Worm (Caenorhabditis elegans): ENCODE results near the gene F41G3.10.

DNA sequence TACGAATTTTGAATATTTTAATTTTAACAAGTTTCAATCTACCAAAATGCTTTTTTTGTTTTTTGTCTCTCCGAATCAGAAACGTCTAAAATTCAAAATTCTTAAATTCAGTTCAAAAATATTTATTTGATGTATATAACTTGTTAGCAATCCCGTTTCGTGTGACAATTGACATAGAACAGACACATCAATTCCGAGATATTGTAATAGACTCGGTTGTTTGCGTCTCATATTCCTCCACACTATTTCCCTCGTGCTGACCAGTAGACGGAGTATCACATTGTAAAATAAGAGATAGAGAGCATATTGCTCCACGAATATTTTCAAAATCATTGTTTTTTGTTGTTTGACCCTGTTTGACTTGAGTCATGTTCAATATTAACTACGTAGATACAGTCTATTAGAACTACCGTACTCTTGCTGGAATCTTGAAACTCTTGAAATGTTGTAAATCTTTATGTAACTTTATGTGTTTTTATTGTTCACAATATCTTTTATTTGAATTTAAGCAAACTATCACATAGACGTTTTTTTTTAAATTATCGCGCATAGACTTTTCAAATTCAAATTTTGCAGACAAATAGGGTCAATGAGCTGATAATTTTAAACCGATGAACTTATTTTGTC, 39.5 kb upstream of the F41G3.10 start, which contains the start of gene T13C2.3:
- TF ChIP-seq Y79H2A.3 (GFP tag; conservative IDR thresholded peaks at IDR 0.05) (no peak), unc-62 (GFP tag; optimal IDR thresholded peaks at IDR 0.05) (no peak), nhr-179 (tag; optimal IDR thresholded peaks at IDR 0.05) (no peak), nhr-120 (GFP tag; IDR thresholded peaks at IDR 0.05) (no peak), xnd-1 (tag; optimal IDR thresholded peaks at IDR 0.05) (no peak), K12H6.12 (tag; optimal IDR thresholded peaks at IDR 0.05) (no peak), cebp-1 (GFP tag; IDR thresholded peaks at IDR 0.05) (no peak), cebp-1 (tag; optimal IDR thresholded peaks at IDR 0.05) (no peak)

All from whole organism, young adult.